Worm (Caenorhabditis elegans): Measurements from ENCODE around the gene T23G4.127.

ce11 chrIV:13701472-13701871, 3.0 kb upstream of the T23G4.127 start:
- TF ChIP-seq unc-62 (GFP tag; optimal IDR thresholded peaks at IDR 0.05) (no peak), ceh-27 (GFP tag; optimal IDR thresholded peaks at IDR 0.05) (peak; percentile 20), sea-2 (GFP tag; IDR thresholded peaks at IDR 0.05) (no peak), ccch-3 (GFP tag; optimal IDR thresholded peaks at IDR 0.05) (no peak), cebp-1 (GFP tag; IDR thresholded peaks at IDR 0.05) (0 out of 2 replicates have a peak, but pooled peaks have one; percentile 18), cebp-1 (tag; optimal IDR thresholded peaks at IDR 0.05) (peak; percentile 26), F10E7.11 (tag; optimal IDR thresholded peaks at IDR 0.05) (no peak), snpc-3.4 (tag; optimal IDR thresholded peaks at IDR 0.05) (peak; percentile 60), F55B11.4 (tag; optimal IDR thresholded peaks at IDR 0.05; ENCODE audit: borderline replicate concordance, insufficient read depth) (no peak)

Measured in whole organism, young adult.